Worm (Caenorhabditis elegans): ENCODE measurements around the gene C55A6.12.

DNA sequence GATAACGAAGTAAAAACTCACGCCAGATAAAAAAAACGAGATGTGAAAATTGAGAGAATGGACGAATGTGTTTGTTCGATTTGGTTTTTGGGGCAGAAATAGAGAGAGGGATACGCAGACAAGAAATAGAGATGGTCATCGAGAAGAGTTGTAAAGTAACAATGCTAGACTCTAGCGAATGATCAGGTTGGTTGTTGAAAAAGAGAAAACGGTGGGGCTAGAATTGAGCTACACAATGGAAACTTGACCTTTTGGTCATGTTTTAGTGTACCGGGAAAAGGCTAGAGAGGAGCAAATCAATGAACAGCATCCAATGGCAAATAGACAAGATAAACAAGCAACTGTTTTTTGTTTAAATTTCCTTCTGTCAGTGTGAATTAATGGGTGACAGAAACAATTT, 12.5 kb downstream of the C55A6.12 start, which contains the start of gene dhs-19:
- TF ChIP-seq elt-2 (tag; optimal IDR thresholded peaks at IDR 0.05): no peak
- TF ChIP-seq pha-4 (tag; optimal IDR thresholded peaks at IDR 0.05): no peak
- no peak for TF ChIP-seq hlh-30 (tag; optimal IDR thresholded peaks at IDR 0.05; ENCODE audit: insufficient read depth)
